Fruit fly (Drosophila melanogaster) Kc167 (cell line): ENCODE data around the gene Ranbp16.

ENCODE experiments used
- Myc ChIP-seq: fragments of >200 bp; optimal IDR thresholded peaks from 2 replicates; lab custom pipeline; 2017; ENCODE audit warnings: missing external identifiers
- insv ChIP-seq: fragments of >200 bp; optimal IDR thresholded peaks from 3 replicates; lab custom pipeline; 2018; ENCODE audit warnings: missing external identifiers
- psq ChIP-seq: fragments of >200 bp; optimal IDR thresholded peaks from 2 replicates; lab custom pipeline; 2017; ENCODE audit warnings: missing external identifiers

Ranbp16 gene

DNA sequence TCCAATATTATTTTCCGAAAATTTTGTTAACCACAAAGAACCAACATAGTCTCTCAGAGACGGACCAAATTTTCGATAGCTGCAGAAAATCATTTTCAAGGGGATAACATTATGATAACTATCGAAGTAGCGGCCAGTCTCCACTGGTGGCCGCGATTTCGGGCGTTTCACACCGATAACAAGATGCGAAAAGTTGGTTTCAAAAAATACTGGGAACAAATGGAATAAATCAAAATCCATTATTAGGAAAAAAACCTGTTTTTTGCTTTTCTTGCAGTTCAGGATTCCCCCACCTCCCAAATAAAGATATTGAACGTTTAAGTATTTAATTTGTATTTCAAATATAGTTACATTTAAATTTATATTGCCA lies 46.4 kb downstream of the Ranbp16 start, which contains the start of gene tay:
tay (minus strand) TSS at position 65 of the 370 bp plus-strand sequence.
- no peak for TF ChIP-seq Myc

DNA sequence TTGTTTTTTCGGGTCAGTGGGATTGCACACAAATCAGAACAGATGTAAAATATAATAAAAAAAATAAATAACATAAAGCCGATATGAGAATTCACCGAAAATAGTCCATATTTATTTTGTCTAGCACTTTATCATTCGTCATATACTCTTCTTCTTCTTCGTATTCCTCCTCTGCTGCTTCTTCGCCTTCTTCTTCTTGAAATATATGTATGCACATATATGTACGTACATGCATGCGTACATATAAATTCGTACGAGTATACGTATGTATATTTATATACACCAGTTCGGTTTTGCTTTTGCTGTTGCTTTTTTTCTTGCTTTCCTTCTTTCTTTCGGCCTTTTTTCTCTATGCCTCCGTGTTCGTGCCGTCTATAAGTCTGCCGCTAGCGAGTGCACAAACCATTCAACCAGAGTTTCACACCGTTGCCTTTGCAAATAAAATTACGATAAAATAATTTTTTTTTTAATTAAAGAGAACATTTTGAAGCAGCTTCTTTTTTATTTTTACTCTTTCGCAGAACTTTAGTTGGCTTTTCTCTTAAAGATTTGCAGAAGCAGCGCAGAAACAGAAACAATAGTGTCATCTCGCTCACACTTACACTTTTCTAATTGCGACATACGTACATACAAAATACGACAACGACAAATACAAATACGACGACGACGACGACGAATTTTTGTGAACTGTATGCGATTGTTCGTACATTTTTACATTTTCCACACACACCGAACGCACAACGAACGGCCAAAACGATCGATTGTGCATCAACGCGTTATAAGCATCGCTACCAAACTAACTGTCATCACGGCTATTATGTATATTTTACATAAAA lies 47.0 kb downstream of the Ranbp16 start:
- no peak for TF ChIP-seq Myc
- TF ChIP-seq psq (lab: Kevin White, UChicago), result peak; percentile 85
- no peak for TF ChIP-seq insv (lab: Kevin White, UChicago)
